Worm (Caenorhabditis elegans): Measurements from ENCODE around the gene F41H10.1.

DNA sequence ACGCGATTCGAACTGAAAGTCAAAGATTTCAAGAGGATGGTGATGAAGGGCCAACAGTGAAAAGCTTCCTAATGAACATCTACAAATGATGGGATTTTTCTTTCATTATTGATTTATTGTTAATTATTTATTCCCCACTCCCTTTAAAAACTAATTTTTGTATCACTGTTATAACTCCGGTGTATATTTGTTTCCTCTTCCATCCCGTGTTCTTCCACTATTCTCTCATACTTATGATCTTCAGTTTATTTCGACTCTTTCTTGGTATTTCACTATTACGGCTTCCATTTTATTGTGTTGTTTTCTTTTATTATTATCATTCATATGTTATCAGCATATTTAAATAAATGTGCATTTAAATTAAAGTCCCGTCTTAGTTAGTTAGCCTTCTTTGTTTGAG is 8.4 kb upstream of the F41H10.1 start:
- TF ChIP-seq ama-1 (optimal IDR thresholded peaks at IDR 0.05) (no peak), dpl-1 (GFP tag; optimal IDR thresholded peaks at IDR 0.05) (no peak), jun-1 (tag; optimal IDR thresholded peaks at IDR 0.05) (no peak), sptf-1 (tag; optimal IDR thresholded peaks at IDR 0.05) (no peak)
